Worm (Caenorhabditis elegans) whole organism, dauer: ENCODE data around the gene fbxa-166.

Experiments used
- unc-62 ChIP-seq: sonication (generic microtip); optimal IDR thresholded peaks from 2 replicates; lab custom pipeline; 2017; ENCODE audit warnings: missing biosample characterization, missing genetic modification reagents, missing genetic modification characterization

The fbxa-166 gene

ce11 chrII:1597101-1598088, 21.5 kb downstream of the fbxa-166 start, which contains the start of gene bath-46:
Gene bath-46 (plus strand): TSS chrII:1597906.
- TF ChIP-seq unc-62 = no peak

ce11 chrII:1595137-1595536, 23.7 kb downstream of the fbxa-166 start, which contains the start of gene clec-20:
Gene clec-20 (minus strand): TSS chrII:1595237.
- TF ChIP-seq unc-62 = no peak

- no peak for TF ChIP-seq unc-62
These were observed 29.0 kb downstream of the fbxa-166 start, which contains the start of gene T07H3.7 for ce11 chrII:1589845-1590244. Gene T07H3.7 (minus strand): TSS chrII:1589945.

ce11 chrII:1586305-1586704, 32.5 kb downstream of the fbxa-166 start, which contains the start of gene T07H3.8:
Gene T07H3.8 (plus strand): TSS chrII:1586605.
- no peak for TF ChIP-seq unc-62

ce11 chrII:1584140-1584539, 34.7 kb downstream of the fbxa-166 start, which contains the start of gene clec-21:
Gene clec-21 (minus strand): TSS chrII:1584240.
- no peak for TF ChIP-seq unc-62

- no peak for TF ChIP-seq unc-62
These were observed 39.0 kb downstream of the fbxa-166 start, which contains the start of gene math-38 for ce11 chrII:1579886-1580285. Gene math-38 (minus strand): TSS chrII:1579986.

ce11 chrII:1576772-1577171, 42.1 kb downstream of the fbxa-166 start:
- no peak for TF ChIP-seq unc-62

ce11 chrII:1576030-1576429, 42.8 kb downstream of the fbxa-166 start, which contains the start of gene K05F6.10:
Gene K05F6.10 (minus strand): TSS chrII:1576130.
- no peak for TF ChIP-seq unc-62

- no peak for TF ChIP-seq unc-62
These were observed 47.8 kb downstream of the fbxa-166 start, which contains the start of gene fbxb-46 for ce11 chrII:1571032-1571431. Gene fbxb-46 (minus strand): TSS chrII:1571132.

ce11 chrII:1568214-1568613, 50.6 kb downstream of the fbxa-166 start, which contains the start of gene fbxb-49:
Gene fbxb-49 (plus strand): TSS chrII:1568514.
- no peak for TF ChIP-seq unc-62

ce11 chrII:1567646-1568045, 51.2 kb downstream of the fbxa-166 start, which contains the start of gene K05F6.8:
Gene K05F6.8 (minus strand): TSS chrII:1567746.
- TF ChIP-seq unc-62 = no peak
